Worm (Caenorhabditis elegans): ENCODE data around the gene F54H12.8.
A peak's percentile ranks its signal among the peaks of the same experiment; 100 is the strongest.

Gene F54H12.8

ce11 chrIII:7947677-7948076 is 21.3 kb downstream of the F54H12.8 start:
- no peak for TF ChIP-seq C06A6.2 (GFP tag; conservative IDR thresholded peaks at IDR 0.05)
- TF ChIP-seq sptf-2 (GFP tag; optimal IDR thresholded peaks at IDR 0.05): no peak
- TF ChIP-seq ceh-100 (GFP tag; IDR thresholded peaks at IDR 0.05): no peak
- TF ChIP-seq ztf-26 (tag; optimal IDR thresholded peaks at IDR 0.05): no peak
- no peak for TF ChIP-seq nhr-179 (tag; optimal IDR thresholded peaks at IDR 0.05)
- TF ChIP-seq lir-1 (GFP tag; conservative IDR thresholded peaks at IDR 0.05): no peak
- TF ChIP-seq ztf-22 (GFP tag; optimal IDR thresholded peaks at IDR 0.05): no peak
- TF ChIP-seq attf-5 (GFP tag; optimal IDR thresholded peaks at IDR 0.05): no peak
- TF ChIP-seq pbrm-1 (GFP tag; IDR thresholded peaks at IDR 0.05): no peak
- TF ChIP-seq lin-35 (GFP tag; optimal IDR thresholded peaks at IDR 0.05): no peak
- no peak for TF ChIP-seq F33H1.4 (GFP tag; IDR thresholded peaks at IDR 0.05)
- no peak for TF ChIP-seq ztf-25 (GFP tag; IDR thresholded peaks at IDR 0.05)
- TF ChIP-seq lag-1 (GFP tag; IDR thresholded peaks at IDR 0.05): no peak
- TF ChIP-seq F39B2.1 (GFP tag; IDR thresholded peaks at IDR 0.05): no peak
- no peak for TF ChIP-seq nhr-27 (tag; optimal IDR thresholded peaks at IDR 0.05)
- TF ChIP-seq cebp-1 (GFP tag; IDR thresholded peaks at IDR 0.05): no peak
- no peak for TF ChIP-seq cebp-1 (tag; optimal IDR thresholded peaks at IDR 0.05)
- TF ChIP-seq gei-17 (GFP tag; optimal IDR thresholded peaks at IDR 0.05): no peak
- no peak for TF ChIP-seq D2030.7 (GFP tag; IDR thresholded peaks at IDR 0.05)
- TF ChIP-seq tlf-1 (GFP tag; optimal IDR thresholded peaks at IDR 0.05): no peak
- no peak for TF ChIP-seq xnd-1 (tag; optimal IDR thresholded peaks at IDR 0.05)

DNA sequence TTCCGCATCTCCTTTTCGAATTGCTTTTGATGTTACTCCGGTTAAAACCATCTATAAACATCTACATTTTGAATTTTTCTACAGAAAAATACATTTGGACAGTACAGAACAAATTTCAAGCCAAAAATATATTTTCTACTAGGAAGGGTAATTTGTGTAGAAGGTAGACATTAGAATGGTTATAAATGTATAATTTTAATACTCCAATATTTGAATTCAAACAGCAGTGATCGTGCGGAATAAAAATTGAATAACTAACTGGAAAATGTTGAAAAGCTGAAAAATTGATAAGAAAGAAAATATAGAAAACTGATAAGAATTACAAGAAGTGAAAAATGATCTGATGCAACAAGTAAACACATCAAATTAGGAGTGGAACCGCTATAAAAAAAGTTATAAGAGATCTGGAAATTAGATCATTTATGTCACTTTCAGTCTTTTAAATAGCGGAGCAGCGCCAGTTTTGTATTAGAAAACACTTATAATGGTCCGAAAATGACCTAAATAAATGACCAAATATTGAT is 22.0 kb downstream of the F54H12.8 start, which contains the start of gene gsto-1:
TSS of gene gsto-1 (minus strand) at position 51 of the 524 bp plus-strand sequence.
- peak; percentile 19 for TF ChIP-seq nhr-80 (tag; optimal IDR thresholded peaks at IDR 0.05)
- TF ChIP-seq ama-1 (optimal IDR thresholded peaks at IDR 0.05): no peak
- TF ChIP-seq ama-1 (GFP tag; optimal IDR thresholded peaks at IDR 0.05): no peak
- TF ChIP-seq snpc-1.1 (tag; optimal IDR thresholded peaks at IDR 0.05; ENCODE audit: insufficient read depth): no peak
- TF ChIP-seq ccch-3 (GFP tag; optimal IDR thresholded peaks at IDR 0.05): no peak
- no peak for TF ChIP-seq ets-4 (GFP tag; optimal IDR thresholded peaks at IDR 0.05)
- TF ChIP-seq lin-35 (GFP tag; optimal IDR thresholded peaks at IDR 0.05): no peak

DNA sequence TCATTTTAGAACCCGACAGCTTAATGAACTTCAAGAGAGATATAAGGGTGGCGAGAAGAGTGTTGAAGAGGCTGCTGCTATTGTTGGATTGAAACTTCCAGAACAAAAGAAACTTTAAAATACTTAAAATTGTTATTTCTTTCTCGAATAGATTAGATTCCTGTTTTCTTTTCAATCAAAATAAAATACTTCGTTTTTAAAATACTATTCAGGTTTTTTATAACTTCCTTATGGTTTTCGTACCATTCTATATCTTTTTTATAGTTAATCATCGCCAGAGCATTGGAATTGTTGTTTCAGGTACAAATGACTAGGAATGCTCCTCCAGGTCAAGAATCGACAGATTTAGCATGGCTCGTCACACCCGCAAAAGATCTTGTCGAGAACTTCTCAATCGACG is 27.6 kb downstream of the F54H12.8 start, which contains the start of gene kle-2:
TSS of gene kle-2 (plus strand) at position 301 of the 400 bp plus-strand sequence.
- no peak for TF ChIP-seq Y53G8AR.9 (GFP tag; conservative IDR thresholded peaks at IDR 0.05)
- no peak for TF ChIP-seq tbx-9 (tag; optimal IDR thresholded peaks at IDR 0.05; ENCODE audit: borderline replicate concordance)
- no peak for TF ChIP-seq attf-5 (GFP tag; optimal IDR thresholded peaks at IDR 0.05)
- no peak for TF ChIP-seq lsy-27 (tag; optimal IDR thresholded peaks at IDR 0.05; ENCODE audit: borderline replicate concordance, insufficient read depth)
- no peak for TF ChIP-seq ceh-79 (tag; optimal IDR thresholded peaks at IDR 0.05)
- no peak for TF ChIP-seq T07F8.4 (tag; optimal IDR thresholded peaks at IDR 0.05)
- TF ChIP-seq zim-3 (tag; optimal IDR thresholded peaks at IDR 0.05): no peak
- TF ChIP-seq C06A6.2 (GFP tag; conservative IDR thresholded peaks at IDR 0.05): no peak
- no peak for TF ChIP-seq ceh-27 (GFP tag; optimal IDR thresholded peaks at IDR 0.05)
- TF ChIP-seq B0019.2 (GFP tag; conservative IDR thresholded peaks at IDR 0.05): no peak
- no peak for TF ChIP-seq tbp1 (GFP tag; optimal IDR thresholded peaks at IDR 0.05)
- TF ChIP-seq unc-62 (GFP tag; optimal IDR thresholded peaks at IDR 0.05): no peak
- no peak for TF ChIP-seq C17E4.6 (GFP tag; IDR thresholded peaks at IDR 0.05)
- TF ChIP-seq aptf-2 (GFP tag; conservative IDR thresholded peaks at IDR 0.05): no peak

Data from whole organism, young adult.